In the genomic region with DNA sequence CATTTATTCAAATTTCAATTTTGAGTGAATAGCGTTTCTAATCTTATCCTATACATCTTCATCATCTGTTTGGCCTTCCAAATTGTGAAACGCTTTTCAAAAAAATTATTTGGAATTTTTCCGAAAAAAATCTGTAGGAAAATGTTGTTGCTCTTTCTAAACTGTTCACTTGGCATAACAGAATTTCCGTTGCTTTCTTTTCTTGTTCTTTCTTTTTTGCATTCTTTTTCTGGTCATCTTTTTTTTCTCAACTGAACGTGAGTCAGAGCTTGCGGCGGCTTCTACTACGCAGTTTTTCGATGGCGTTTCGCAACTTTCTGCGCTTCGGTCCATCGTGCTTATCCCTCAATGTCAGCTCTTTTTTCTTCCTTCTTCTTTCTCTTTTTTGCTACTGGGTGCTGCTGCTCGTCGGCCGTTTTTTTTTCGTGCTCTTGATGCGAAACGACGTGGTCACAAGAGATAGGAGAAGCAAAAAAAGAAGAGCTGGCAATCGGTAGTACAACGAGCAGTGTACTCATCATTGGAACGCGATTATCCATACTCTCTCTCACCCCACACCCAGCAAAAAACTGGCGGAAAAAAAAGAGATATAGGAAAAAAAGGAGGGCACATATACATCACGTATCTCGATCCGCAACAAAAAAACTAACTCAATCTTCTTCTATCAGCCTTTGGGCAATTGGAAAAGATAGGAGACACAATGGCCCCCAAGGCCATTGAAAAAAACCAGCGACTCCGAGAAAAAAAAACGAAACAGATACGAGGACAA, we compare ENCODE assay signal across 7 worm cellular contexts.
A peak's percentile ranks its signal among the peaks of the same experiment; 100 is the strongest.
TF ChIP-seq lines count a peak whose summit lies in the region.

No protein-coding gene starts in this region.

TF ChIP-seq in whole organism, L1 larva, 84 proteins besides CTCF, POLR2A, EP300 and RAD21 (continues in another document):
- no peak for TF ChIP-seq C34B4.2 (tag; optimal IDR thresholded peaks at IDR 0.05; lab: Kevin White, UChicago)
- peak; percentile 78 for TF ChIP-seq nhr-85 (tag; lab: Kevin White, UChicago)
- no peak for TF ChIP-seq sup-37 (GFP tag; optimal IDR thresholded peaks at IDR 0.05; lab: Kevin White, UChicago)
- no peak for TF ChIP-seq hlh-4 (tag; optimal IDR thresholded peaks at IDR 0.05; lab: Kevin White, UChicago)
- no peak for TF ChIP-seq elt-3 (tag; optimal IDR thresholded peaks at IDR 0.05; lab: Kevin White, UChicago)
- TF ChIP-seq aly-2 (tag; optimal IDR thresholded peaks at IDR 0.05; lab: Kevin White, UChicago) = no peak
- no peak for TF ChIP-seq skn-1 (tag; optimal IDR thresholded peaks at IDR 0.05; lab: Kevin White, UChicago)
- TF ChIP-seq egl-27 (tag; optimal IDR thresholded peaks at IDR 0.05; lab: Kevin White, UChicago) = no peak
- TF ChIP-seq mef-2 (tag; optimal IDR thresholded peaks at IDR 0.05; lab: Kevin White, UChicago) = no peak
- no peak for TF ChIP-seq nhr-90 (tag; optimal IDR thresholded peaks at IDR 0.05; lab: Kevin White, UChicago; ENCODE audit: poor library complexity)
- TF ChIP-seq sox-4 (tag; optimal IDR thresholded peaks at IDR 0.05; lab: Kevin White, UChicago) = no peak
- no peak for TF ChIP-seq vab-15 (tag; optimal IDR thresholded peaks at IDR 0.05; lab: Kevin White, UChicago)

TF ChIP-seq in whole organism, L2 larva, 48 proteins besides CTCF, POLR2A, EP300 and RAD21 (continues in another document):
- TF ChIP-seq nhr-10 (tag; optimal IDR thresholded peaks at IDR 0.05; lab: Kevin White, UChicago) = no peak
- TF ChIP-seq sma-9 (GFP tag; optimal IDR thresholded peaks at IDR 0.05; lab: Kevin White, UChicago) = peak; percentile 57
- TF ChIP-seq sma-9 (tag; optimal IDR thresholded peaks at IDR 0.05; lab: Kevin White, UChicago) = no peak
- no peak for TF ChIP-seq nhr-23 (tag; optimal IDR thresholded peaks at IDR 0.05; lab: Kevin White, UChicago)
- TF ChIP-seq skn-1 (tag; optimal IDR thresholded peaks at IDR 0.05; lab: Kevin White, UChicago) = no peak
- no peak for TF ChIP-seq ztf-4 (tag; optimal IDR thresholded peaks at IDR 0.05; lab: Kevin White, UChicago)
- no peak for TF ChIP-seq lin-39 (tag; optimal IDR thresholded peaks at IDR 0.05; lab: Kevin White, UChicago)
- no peak for TF ChIP-seq crh-2 (tag; optimal IDR thresholded peaks at IDR 0.05; lab: Kevin White, UChicago)
- no peak for TF ChIP-seq unc-62 (GFP tag; optimal IDR thresholded peaks at IDR 0.05; lab: Kevin White, UChicago)
- TF ChIP-seq Y55F3AM.14 (GFP tag; optimal IDR thresholded peaks at IDR 0.05; lab: Kevin White, UChicago) = peak; percentile 18
- TF ChIP-seq mdl-1 (tag; optimal IDR thresholded peaks at IDR 0.05; lab: Kevin White, UChicago) = peak in 1 of 2 experiments; percentile 8
- no peak for TF ChIP-seq alr-1 (tag; optimal IDR thresholded peaks at IDR 0.05; lab: Kevin White, UChicago)

TF ChIP-seq in whole organism, L3 larva, 47 proteins besides CTCF, POLR2A, EP300 and RAD21:
- TF ChIP-seq nfya-1 (tag; optimal IDR thresholded peaks at IDR 0.05; lab: Kevin White, UChicago; ENCODE audit: insufficient read depth) (peak; percentile 64), lin-39 (tag; optimal IDR thresholded peaks at IDR 0.05; lab: Kevin White, UChicago) (no peak), ama-1 (optimal IDR thresholded peaks at IDR 0.05; lab: Kevin White, UChicago) (peak; percentile 44), hmg-11 (tag; optimal IDR thresholded peaks at IDR 0.05; lab: Kevin White, UChicago) (peak; percentile 1), nhr-12 (tag; optimal IDR thresholded peaks at IDR 0.05; lab: Kevin White, UChicago) (no peak), fkh-10 (GFP tag; optimal IDR thresholded peaks at IDR 0.05; lab: Kevin White, UChicago) (peak; percentile 71)
TF ChIP-seq in whole organism, L3 larva: peak in this region for 4.

TF ChIP-seq in whole organism, L4 larva, 104 proteins besides CTCF, POLR2A, EP300 and RAD21 (continues in another document):
- TF ChIP-seq daf-8 (GFP tag; IDR thresholded peaks at IDR 0.05; lab: Robert Waterston, UW) = no peak
- peak; percentile 67 for TF ChIP-seq nhr-48 (tag; optimal IDR thresholded peaks at IDR 0.05; lab: Kevin White, UChicago)
- TF ChIP-seq jun-1 (tag; optimal IDR thresholded peaks at IDR 0.05; lab: Kevin White, UChicago) = no peak
- no peak for TF ChIP-seq ceh-32 (tag; optimal IDR thresholded peaks at IDR 0.05; lab: Kevin White, UChicago; ENCODE audit: poor library complexity)
- TF ChIP-seq unc-62 (GFP tag; optimal IDR thresholded peaks at IDR 0.05 in 1 of 2; lab: Kevin White, UChicago) = peak in 1 of 2 experiments; percentile 12
- TF ChIP-seq unc-62 (tag; optimal IDR thresholded peaks at IDR 0.05; lab: Kevin White, UChicago) = no peak
- TF ChIP-seq sdz-12 (GFP tag; optimal IDR thresholded peaks at IDR 0.05; lab: Kevin White, UChicago) = no peak
- TF ChIP-seq tra-1 (GFP tag; IDR thresholded peaks at IDR 0.05; lab: Robert Waterston, UW) = 0 out of 2 replicates have a peak, but pooled peaks have one; percentile 24
- TF ChIP-seq lin-1 (GFP tag; IDR thresholded peaks at IDR 0.05; lab: Robert Waterston, UW) = no peak
- no peak for TF ChIP-seq ceh-44 (GFP tag; IDR thresholded peaks at IDR 0.05; lab: Robert Waterston, UW)
- no peak for TF ChIP-seq Y105C5A.15 (GFP tag; IDR thresholded peaks at IDR 0.05; lab: Robert Waterston, UW)
- TF ChIP-seq saeg-2 (GFP tag; IDR thresholded peaks at IDR 0.05; lab: Robert Waterston, UW) = no peak
- TF ChIP-seq zip-2 (tag; optimal IDR thresholded peaks at IDR 0.05; lab: Kevin White, UChicago) = no peak

TF ChIP-seq in whole organism, early embryonic, 17 proteins besides CTCF, POLR2A, EP300 and RAD21:
- TF ChIP-seq aly-1 (tag; optimal IDR thresholded peaks at IDR 0.05; lab: Kevin White, UChicago) (no peak), pes-1 (GFP tag; IDR thresholded peaks at IDR 0.05; lab: Robert Waterston, UW) (0 out of 2 replicates have a peak, but pooled peaks have one; percentile 26)

TF ChIP-seq in whole organism, late embryonic, 69 proteins besides CTCF, POLR2A, EP300 and RAD21:
- TF ChIP-seq dmd-4 (tag; optimal IDR thresholded peaks at IDR 0.05; lab: Kevin White, UChicago; ENCODE audit: borderline replicate concordance) (peak; percentile 46), hlh-8 (tag; optimal IDR thresholded peaks at IDR 0.05; lab: Kevin White, UChicago) (no peak), unc-42 (tag; optimal IDR thresholded peaks at IDR 0.05; lab: Kevin White, UChicago) (peak; percentile 39), hlh-6 (tag; optimal IDR thresholded peaks at IDR 0.05; lab: Kevin White, UChicago) (no peak), pqm-1 (tag; optimal IDR thresholded peaks at IDR 0.05; lab: Kevin White, UChicago) (no peak), ceh-18 (tag; optimal IDR thresholded peaks at IDR 0.05; lab: Kevin White, UChicago) (peak; percentile 57)

TF ChIP-seq in whole organism, young adult, 124 proteins besides CTCF, POLR2A, EP300 and RAD21:
- TF ChIP-seq dox-1 (GFP tag; IDR thresholded peaks at IDR 0.05; lab: Robert Waterston, UW) = no peak
- peak; percentile 7 for TF ChIP-seq madf-10 (tag; optimal IDR thresholded peaks at IDR 0.05; lab: Kevin White, UChicago)
- no peak for TF ChIP-seq lin-35 (GFP tag; optimal IDR thresholded peaks at IDR 0.05; lab: Kevin White, UChicago)
- TF ChIP-seq let-526 (GFP tag; IDR thresholded peaks at IDR 0.05; lab: Robert Waterston, UW) = no peak
- no peak for TF ChIP-seq hlh-12 (tag; optimal IDR thresholded peaks at IDR 0.05; lab: Kevin White, UChicago)
- TF ChIP-seq T26A5.8 (tag; optimal IDR thresholded peaks at IDR 0.05; lab: Kevin White, UChicago) = no peak
- TF ChIP-seq lsl-1 (GFP tag; optimal IDR thresholded peaks at IDR 0.05; lab: Kevin White, UChicago) = no peak
- TF ChIP-seq ekl-4 (GFP tag; IDR thresholded peaks at IDR 0.05; lab: Robert Waterston, UW) = no peak
- no peak for TF ChIP-seq cebp-1 (GFP tag; IDR thresholded peaks at IDR 0.05; lab: Robert Waterston, UW)
- peak; percentile 79 for TF ChIP-seq cebp-1 (tag; optimal IDR thresholded peaks at IDR 0.05; lab: Kevin White, UChicago)
- no peak for TF ChIP-seq ama-1 (optimal IDR thresholded peaks at IDR 0.05; lab: Kevin White, UChicago)
- TF ChIP-seq ama-1 (GFP tag; optimal IDR thresholded peaks at IDR 0.05; lab: Kevin White, UChicago) = no peak
- TF ChIP-seq somi-1 (GFP tag; optimal IDR thresholded peaks at IDR 0.05; lab: Kevin White, UChicago) = peak; percentile 80
- peak; percentile 72; the same call in 1 of the 2 replicates for TF ChIP-seq zfh-2 (GFP tag; conservative IDR thresholded peaks at IDR 0.05; lab: Robert Waterston, UW)
- no peak for TF ChIP-seq dpl-1 (GFP tag; optimal IDR thresholded peaks at IDR 0.05; lab: Kevin White, UChicago)
- no peak for TF ChIP-seq rcor-1 (GFP tag; IDR thresholded peaks at IDR 0.05; lab: Robert Waterston, UW)
